Worm (Caenorhabditis elegans): ENCODE results near the gene poml-1.

Gene poml-1

DNA sequence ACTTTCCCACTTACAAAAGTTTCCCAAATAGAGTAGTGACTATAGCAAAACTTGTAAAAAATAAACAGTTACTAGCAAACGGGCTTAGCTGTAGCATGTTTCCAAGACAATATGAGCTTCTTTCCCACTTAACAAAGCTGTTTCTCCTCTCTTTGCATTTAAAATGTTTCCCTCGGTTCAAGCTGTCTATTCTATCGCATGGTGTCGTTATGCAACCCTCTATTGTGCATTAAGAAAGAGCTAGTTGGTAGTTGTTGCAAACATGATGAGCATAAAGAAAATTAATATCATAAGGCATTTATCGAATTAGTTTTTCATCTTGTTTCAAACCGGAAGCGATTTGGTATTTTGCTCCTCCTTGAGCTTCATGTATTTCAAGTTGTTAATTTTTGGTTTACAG is at the start of gene poml-1:
Gene poml-1 (minus strand): TSS at position 101 of the 400 bp plus-strand sequence.
- TF ChIP-seq nhr-237 (tag; optimal IDR thresholded peaks at IDR 0.05) (no peak), sea-2 (GFP tag; optimal IDR thresholded peaks at IDR 0.05) (no peak), pha-4 (tag; optimal IDR thresholded peaks at IDR 0.05) (no peak), elt-1 (tag; optimal IDR thresholded peaks at IDR 0.05) (no peak), tbx-2 (tag; optimal IDR thresholded peaks at IDR 0.05) (no peak), fkh-2 (tag; optimal IDR thresholded peaks at IDR 0.05) (no peak), ZK546.5 (tag; optimal IDR thresholded peaks at IDR 0.05) (no peak), nhr-25 (tag; optimal IDR thresholded peaks at IDR 0.05) (no peak), nhr-43 (tag; optimal IDR thresholded peaks at IDR 0.05; ENCODE audit: poor library complexity, severe bottlenecking) (no peak), ztf-4 (tag; optimal IDR thresholded peaks at IDR 0.05) (no peak), nfya-1 (tag; optimal IDR thresholded peaks at IDR 0.05; ENCODE audit: insufficient read depth) (no peak), ama-1 (optimal IDR thresholded peaks at IDR 0.05) (no peak), nhr-11 (tag; optimal IDR thresholded peaks at IDR 0.05) (no peak), elt-2 (tag; optimal IDR thresholded peaks at IDR 0.05) (no peak), egl-27 (tag; optimal IDR thresholded peaks at IDR 0.05) (no peak), mdl-1 (tag; optimal IDR thresholded peaks at IDR 0.05) (no peak), nhr-28 (tag; optimal IDR thresholded peaks at IDR 0.05) (no peak), lin-15B (tag; optimal IDR thresholded peaks at IDR 0.05) (no peak), unc-62 (GFP tag; optimal IDR thresholded peaks at IDR 0.05) (no peak)

DNA sequence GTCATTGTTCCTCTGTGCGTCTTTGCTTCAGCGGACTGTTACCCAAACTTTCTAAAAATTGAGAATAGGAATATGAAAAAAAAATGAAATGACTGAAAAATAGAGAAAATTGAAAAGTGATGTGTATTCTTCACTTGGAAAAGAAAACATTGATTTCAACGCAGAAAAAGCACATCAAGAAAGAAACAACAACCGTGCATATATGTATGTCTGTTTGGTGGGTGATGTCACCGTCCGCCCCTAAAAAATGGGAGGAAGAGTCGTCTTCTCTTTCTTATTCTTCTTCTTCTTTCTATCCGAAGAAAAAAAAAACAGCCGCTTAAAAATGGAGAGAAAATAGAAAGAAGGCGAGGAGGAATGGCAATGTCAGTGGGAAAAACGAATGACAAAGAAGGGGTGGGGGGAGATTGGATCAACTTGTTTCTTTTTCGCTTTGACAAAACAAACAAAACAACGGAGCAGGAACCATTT is 47.8 kb upstream of the poml-1 start, which contains the start of gene nkb-3:
Gene nkb-3 (minus strand): TSS at position 51 of the 471 bp plus-strand sequence.
- no peak for TF ChIP-seq nhr-77 (tag; optimal IDR thresholded peaks at IDR 0.05)
- TF ChIP-seq fos-1 (tag; optimal IDR thresholded peaks at IDR 0.05), result no peak
- TF ChIP-seq nhr-25 (tag; optimal IDR thresholded peaks at IDR 0.05), result no peak
- TF ChIP-seq ama-1 (optimal IDR thresholded peaks at IDR 0.05), result no peak
- no peak for TF ChIP-seq lin-15B (tag; optimal IDR thresholded peaks at IDR 0.05)

DNA sequence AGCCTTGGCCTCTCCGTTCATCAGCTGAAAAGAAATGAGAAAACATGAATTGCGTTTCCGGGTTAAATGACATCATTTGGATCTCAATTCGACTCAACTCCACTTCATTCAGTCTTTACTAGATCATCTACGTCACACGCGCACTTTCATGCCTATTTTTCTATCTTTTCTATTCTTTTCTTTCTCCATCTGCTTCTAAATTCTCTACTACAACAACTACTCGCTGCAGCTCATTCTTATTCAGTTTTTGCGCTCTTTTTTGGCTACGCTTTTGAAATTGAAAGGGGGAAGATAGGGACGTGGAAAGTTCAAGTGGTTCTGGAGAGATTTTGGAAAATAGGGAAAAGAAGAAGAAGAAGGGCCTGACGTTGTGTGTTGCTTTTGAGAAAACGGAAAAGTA is 45.8 kb upstream of the poml-1 start:
- TF ChIP-seq tbx-2 (tag; optimal IDR thresholded peaks at IDR 0.05), result peak; percentile 49
- peak; percentile 89 for TF ChIP-seq fkh-10 (GFP tag; optimal IDR thresholded peaks at IDR 0.05)
- TF ChIP-seq nhr-11 (tag; optimal IDR thresholded peaks at IDR 0.05), result no peak
- peak; percentile 62 for TF ChIP-seq nfya-1 (tag; optimal IDR thresholded peaks at IDR 0.05; ENCODE audit: insufficient read depth)
- TF ChIP-seq daf-12 (tag; optimal IDR thresholded peaks at IDR 0.05), result no peak
- no peak for TF ChIP-seq nhr-67 (tag; optimal IDR thresholded peaks at IDR 0.05)
- TF ChIP-seq ceh-82 (tag; optimal IDR thresholded peaks at IDR 0.05), result no peak
- no peak for TF ChIP-seq pqm-1 (tag; optimal IDR thresholded peaks at IDR 0.05)
- no peak for TF ChIP-seq mdl-1 (tag; optimal IDR thresholded peaks at IDR 0.05)
- TF ChIP-seq ama-1 (optimal IDR thresholded peaks at IDR 0.05), result peak; percentile 22
- TF ChIP-seq nhr-23 (tag; optimal IDR thresholded peaks at IDR 0.05), result peak; percentile 22
- no peak for TF ChIP-seq elt-1 (tag; optimal IDR thresholded peaks at IDR 0.05)

DNA sequence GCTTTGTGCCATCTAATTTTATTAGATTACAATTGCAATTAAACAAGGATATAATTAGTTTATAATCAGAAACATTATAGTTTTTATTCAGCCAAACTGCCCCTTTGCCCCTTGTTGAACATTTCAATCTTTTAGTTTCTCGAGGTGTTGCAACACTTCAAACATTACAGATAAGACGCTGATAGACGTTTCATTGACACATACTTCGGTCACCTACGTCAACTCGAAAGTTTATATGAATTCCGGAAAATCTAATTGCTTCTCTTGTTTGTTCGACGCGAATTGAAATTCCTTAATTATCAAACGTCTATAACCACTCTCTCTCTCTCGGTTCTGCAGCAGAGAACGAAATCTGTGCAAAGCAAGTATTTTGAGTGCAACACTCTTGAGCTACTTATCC is 44.6 kb upstream of the poml-1 start:
- TF ChIP-seq elt-2 (tag; optimal IDR thresholded peaks at IDR 0.05) (peak; percentile 65), eor-1 (tag; optimal IDR thresholded peaks at IDR 0.05) (no peak)

DNA sequence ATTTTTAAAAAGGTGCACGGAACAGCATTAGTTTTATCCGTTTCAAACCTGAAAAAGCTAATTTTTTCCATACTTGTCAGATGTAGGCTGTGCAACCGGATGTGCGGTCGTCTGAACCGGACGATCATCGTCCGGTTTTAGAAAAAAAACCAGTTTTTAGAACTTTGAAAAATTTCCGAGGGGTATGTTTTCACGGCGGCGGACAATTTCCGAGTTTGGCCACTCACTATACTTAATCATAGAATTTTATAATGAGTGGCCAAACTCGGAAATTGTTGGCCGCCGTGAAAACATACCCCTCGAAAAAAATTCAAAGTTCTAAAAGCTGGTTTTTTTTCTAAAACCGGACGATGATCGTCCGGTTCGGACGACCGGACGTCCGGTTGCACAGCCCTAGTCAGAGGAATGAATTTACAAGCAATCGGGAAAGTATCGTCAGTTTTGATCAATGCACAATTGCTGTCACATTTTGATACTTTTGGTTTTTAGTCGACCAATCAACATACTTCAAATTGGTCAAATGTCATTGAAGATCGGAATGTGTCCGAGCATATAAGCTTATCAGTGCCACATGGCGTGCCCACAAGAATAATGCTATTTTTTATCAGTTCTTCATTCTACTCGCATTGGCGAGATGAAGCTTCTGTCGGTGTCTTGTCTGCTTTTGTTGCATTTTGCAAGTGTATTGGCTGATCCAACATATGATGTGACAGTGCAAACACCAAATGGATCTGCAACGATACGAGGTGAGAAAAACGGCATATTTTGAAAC is 37.1 kb upstream of the poml-1 start, which contains the start of gene cest-13:
Gene cest-13 (plus strand): TSS at position 562 of the 772 bp plus-strand sequence.
- TF ChIP-seq lin-39 (tag; optimal IDR thresholded peaks at IDR 0.05), result no peak
- TF ChIP-seq pqm-1 (tag; optimal IDR thresholded peaks at IDR 0.05), result peak; percentile 84
- TF ChIP-seq elt-2 (tag; optimal IDR thresholded peaks at IDR 0.05), result peak; percentile 79

DNA sequence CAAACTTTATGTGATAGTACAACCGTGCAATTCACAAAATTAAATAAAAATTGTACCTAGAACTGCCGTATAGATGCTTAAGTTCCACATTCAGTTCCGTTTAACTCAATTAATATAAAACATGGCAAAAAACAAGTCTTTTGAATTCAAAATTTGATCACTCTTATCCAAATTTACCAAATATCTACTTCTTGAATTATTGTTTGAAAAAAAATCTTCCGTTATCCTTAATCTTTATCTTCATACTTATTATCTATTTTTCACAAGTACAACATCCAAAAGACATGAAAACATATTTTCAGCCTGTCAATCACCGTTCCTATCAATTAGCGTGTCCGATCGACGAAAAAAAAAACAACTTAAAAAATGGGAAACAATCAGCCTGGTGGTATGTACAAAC is 32.7 kb upstream of the poml-1 start, which contains the start of gene aakb-1:
Gene aakb-1 (plus strand): TSS at position 301 of the 400 bp plus-strand sequence.
- no peak for TF ChIP-seq ZK546.5 (tag; optimal IDR thresholded peaks at IDR 0.05)

Data from whole organism, L3 larva.